Fruit fly (Drosophila melanogaster): ENCODE results near the gene CG9121.

Gene CG9121

DNA sequence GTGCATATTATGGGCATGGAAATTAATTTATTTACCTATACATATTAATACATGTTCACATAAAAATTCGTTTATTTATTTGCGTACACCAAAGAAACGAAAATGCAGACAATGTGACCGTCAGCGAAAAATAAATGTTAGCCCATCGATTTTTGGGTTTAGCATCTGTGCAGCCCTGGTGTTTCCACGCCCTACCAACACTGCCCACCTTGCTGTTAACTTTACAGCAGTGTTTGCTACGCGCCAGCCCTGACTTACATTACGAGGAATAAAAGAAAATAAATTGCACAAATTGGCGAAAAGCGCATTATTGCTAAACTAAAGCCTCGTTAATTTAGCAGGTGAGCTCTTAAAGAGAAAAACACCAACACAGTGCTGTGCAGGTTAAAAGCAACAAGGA lies 7.8 kb downstream of the CG9121 start, which contains the start of the genes CG33995, CG44000 and CG44001 (continued):
- no peak for TF ChIP-seq CG17568 (GFP tag; optimal IDR thresholded peaks at IDR 0.05)
- peak; percentile 52 for TF ChIP-seq CG9817 (tag; optimal IDR thresholded peaks at IDR 0.05)
- TF ChIP-seq CG12744 (GFP tag; optimal IDR thresholded peaks at IDR 0.05): peak; percentile 8
- TF ChIP-seq ems (GFP tag; optimal IDR thresholded peaks at IDR 0.05): peak; percentile 36
- peak; percentile 59 for TF ChIP-seq CG17829 (tag; optimal IDR thresholded peaks at IDR 0.05)
- TF ChIP-seq H2.0 (GFP tag; IDR thresholded peaks at IDR 0.05): peak; percentile 50
- TF ChIP-seq CG18599 (GFP tag; optimal IDR thresholded peaks at IDR 0.05): no peak
- no peak for TF ChIP-seq cwo (GFP tag; optimal IDR thresholded peaks at IDR 0.05)
- TF ChIP-seq emc (GFP tag; optimal IDR thresholded peaks at IDR 0.05): peak; percentile 4
- peak; percentile 80 for TF ChIP-seq Opbp (GFP tag; IDR thresholded peaks at IDR 0.05; ENCODE audit: partially characterized antibody)
- TF ChIP-seq CG1233 (GFP tag; optimal IDR thresholded peaks at IDR 0.05): no peak
- no peak for TF ChIP-seq pfk (GFP tag; optimal IDR thresholded peaks at IDR 0.05)
- TF ChIP-seq tap (tag; optimal IDR thresholded peaks at IDR 0.05): peak; percentile 5
- no peak for TF ChIP-seq tll (GFP tag; optimal IDR thresholded peaks at IDR 0.05)
- TF ChIP-seq Mes4 (GFP tag; optimal IDR thresholded peaks at IDR 0.05): peak; percentile 11
- no peak for TF ChIP-seq Poxn (GFP tag; IDR thresholded peaks at IDR 0.05)
- peak; percentile 50 for TF ChIP-seq BEAF-32 (GFP tag; optimal IDR thresholded peaks at IDR 0.05)
- TF ChIP-seq CG6854 (GFP tag; optimal IDR thresholded peaks at IDR 0.05): no peak
- TF ChIP-seq CG8924 (tag; optimal IDR thresholded peaks at IDR 0.05): peak; percentile 65
- TF ChIP-seq CG3163 (GFP tag; optimal IDR thresholded peaks at IDR 0.05): peak; percentile 15
- TF ChIP-seq Dek (tag; optimal IDR thresholded peaks at IDR 0.05): peak; percentile 24
- TF ChIP-seq Atf3 (GFP tag; optimal IDR thresholded peaks at IDR 0.05): peak; percentile 65
- peak; percentile 35 for TF ChIP-seq Lhr (GFP tag; optimal IDR thresholded peaks at IDR 0.05)
- TF ChIP-seq Chrac-16 (GFP tag; optimal IDR thresholded peaks at IDR 0.05): peak; percentile 34
- peak; percentile 45 for TF ChIP-seq Meics (GFP tag; optimal IDR thresholded peaks at IDR 0.05)
- TF ChIP-seq crol (GFP tag; IDR thresholded peaks at IDR 0.05): no peak
- no peak for TF ChIP-seq CG3726 (GFP tag; IDR thresholded peaks at IDR 0.05)
- TF ChIP-seq da (GFP tag; optimal IDR thresholded peaks at IDR 0.05): no peak
- TF ChIP-seq Hr39 (optimal IDR thresholded peaks at IDR 0.05): no peak
- peak; percentile 10 for TF ChIP-seq bbx (GFP tag; IDR thresholded peaks at IDR 0.05; ENCODE audit: partially characterized antibody)
- TF ChIP-seq zen (tag; optimal IDR thresholded peaks at IDR 0.05): peak; percentile 46
- no peak for TF ChIP-seq CG30431 (GFP tag; optimal IDR thresholded peaks at IDR 0.05)
- TF ChIP-seq gsb (GFP tag; IDR thresholded peaks at IDR 0.05): no peak
- peak; percentile 54 for TF ChIP-seq CG12155 (GFP tag; optimal IDR thresholded peaks at IDR 0.05)
- TF ChIP-seq bab2 (GFP tag; optimal IDR thresholded peaks at IDR 0.05): peak; percentile 46
- peak; percentile 88 for TF ChIP-seq CG9797 (GFP tag; optimal IDR thresholded peaks at IDR 0.05)
- peak; percentile 94 for TF ChIP-seq MBD-R2 (GFP tag; IDR thresholded peaks at IDR 0.05)
- TF ChIP-seq CG34422 (GFP tag; IDR thresholded peaks at IDR 0.05): peak; percentile 66; the same call in 2 of the 3 replicates
- no peak for TF ChIP-seq CG11093 (GFP tag; IDR thresholded peaks at IDR 0.05)
- TF ChIP-seq sob (GFP tag; IDR thresholded peaks at IDR 0.05): peak; percentile 55
- TF ChIP-seq HLH54F (GFP tag; optimal IDR thresholded peaks at IDR 0.05): peak; percentile 54
- 0 out of 4 replicates have a peak, but pooled peaks have one; percentile 27 for TF ChIP-seq Gug (GFP tag; IDR thresholded peaks at IDR 0.05)
- peak; percentile 60 for TF ChIP-seq CG7786 (GFP tag; optimal IDR thresholded peaks at IDR 0.05)
- peak; percentile 2 for TF ChIP-seq Jarid2 (GFP tag; optimal IDR thresholded peaks at IDR 0.05)
- peak; percentile 22; the same call in 1 of the 2 replicates for TF ChIP-seq sisA (GFP tag; IDR thresholded peaks at IDR 0.05)
- peak; percentile 87 for TF ChIP-seq gfzf (GFP tag; optimal IDR thresholded peaks at IDR 0.05)
- TF ChIP-seq E2f1 (GFP tag; IDR thresholded peaks at IDR 0.05): no peak
- TF ChIP-seq dpn (GFP tag; optimal IDR thresholded peaks at IDR 0.05): peak; percentile 64 to 76
- TF ChIP-seq CG7963 (GFP tag; IDR thresholded peaks at IDR 0.05; ENCODE audit: partially characterized antibody): no peak
- peak; percentile 75 for TF ChIP-seq lilli (GFP tag; optimal IDR thresholded peaks at IDR 0.05)
- no peak for TF ChIP-seq Kr (GFP tag; optimal IDR thresholded peaks at IDR 0.05)

All from whole organism, embryonic.